Worm (Caenorhabditis elegans) whole organism, L4 larva: ENCODE results near the gene D1054.1.

Source experiments
- aha-1 ChIP-seq: fragments of 150-350 bp; peaks from one replicate; lab custom pipeline; 2014; ENCODE audit warnings: missing biosample characterization, missing genetic modification characterization
- ama-1 ChIP-seq: fragments of 150-350 bp; optimal IDR thresholded peaks from 2 replicates; lab custom pipeline; 2014; ENCODE audit warnings: inconsistent platforms, mixed read lengths
- daf-19 ChIP-seq: fragments of 200-800 bp; sonication (Bioruptor generic); conservative IDR thresholded peaks from 2 replicates; pipeline ENCODE4 v1.3.6; 2022; ENCODE audit warnings: missing genetic modification characterization, missing compliant biosample characterization
- hmg-1.1 ChIP-seq: fragments of 200-800 bp; sonication (Bioruptor generic); IDR thresholded peaks from 2 replicates; pipeline ENCODE4 v1.3.6; 2022; ENCODE audit warnings: missing genetic modification reagents, missing genetic modification characterization, missing compliant biosample characterization
- mep-1 ChIP-seq: fragments of 150-350 bp; sonication (generic microtip); optimal IDR thresholded peaks from 3 replicates; lab custom pipeline; 2014; ENCODE audit warnings: missing biosample characterization, missing genetic modification characterization

Gene D1054.1

DNA sequence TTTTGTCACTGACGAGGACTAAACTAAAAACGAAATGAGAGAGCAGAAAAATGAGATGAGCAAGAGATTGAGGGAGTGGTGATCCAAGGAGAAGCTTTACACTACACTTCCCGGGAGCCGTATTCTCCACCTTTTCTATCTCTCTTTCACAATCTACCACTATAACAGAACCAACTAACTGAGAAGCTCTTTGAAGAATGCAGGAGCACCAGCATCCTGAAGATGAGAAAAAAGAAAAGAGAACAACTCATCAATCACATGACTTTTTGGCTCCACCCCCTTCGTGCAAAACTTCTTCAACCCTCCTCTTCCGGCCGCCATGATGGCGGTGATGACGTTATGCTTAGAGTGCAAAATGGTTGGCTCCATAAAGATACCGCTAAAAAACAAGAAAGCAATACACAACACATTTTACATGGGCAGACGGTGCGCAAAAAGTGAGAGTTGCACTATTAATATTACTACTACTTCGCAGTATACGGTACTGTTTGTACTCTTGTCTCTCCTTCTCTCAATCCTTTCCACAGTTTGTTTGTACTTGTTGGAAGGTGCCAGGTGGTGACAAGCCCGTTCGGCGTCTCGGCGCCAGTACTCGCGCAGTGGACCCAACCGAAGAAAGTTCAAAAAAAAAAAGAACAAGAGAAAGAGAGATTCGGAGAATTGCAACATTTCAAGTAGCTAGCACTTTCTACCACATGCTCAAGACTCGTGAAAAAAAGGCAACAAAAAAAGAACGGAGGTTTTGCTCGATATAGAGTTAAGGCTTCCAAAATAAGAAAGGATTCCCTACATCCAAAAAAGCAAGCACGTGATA lies 50.8 kb downstream of the D1054.1 start (continued):
- no peak for TF ChIP-seq daf-19 (GFP tag; lab: Robert Waterston, UW)
- TF ChIP-seq ama-1: no peak
- peak; percentile 80 for TF ChIP-seq aha-1
- no peak for TF ChIP-seq hmg-1.1 (GFP tag; lab: Robert Waterston, UW)
- TF ChIP-seq mep-1 (tag; lab: Kevin White, UChicago): peak; percentile 47
